Worm (Caenorhabditis elegans): Measurements from ENCODE around the gene slc-17.7.

Gene slc-17.7

ce11 chrV:9246260-9246659 is 20.0 kb downstream of the slc-17.7 start, which contains the start of gene aat-2:
TSS of gene aat-2 (minus strand) at chrV:9246360.
- TF ChIP-seq hlh-30 (tag; optimal IDR thresholded peaks at IDR 0.05; ENCODE audit: insufficient read depth): no peak
- peak in 1 of 2 experiments; percentile 30 for TF ChIP-seq unc-62 (GFP tag; optimal IDR thresholded peaks at IDR 0.05 in 1 of 2)
- TF ChIP-seq unc-62 (tag; optimal IDR thresholded peaks at IDR 0.05): no peak

ce11 chrV:9243171-9243996 is 22.9 kb downstream of the slc-17.7 start, which contains the start of gene glo-4:
TSS of gene glo-4 (minus strand) at chrV:9243221.
- TF ChIP-seq T20F7.1 (GFP tag; optimal IDR thresholded peaks at IDR 0.05): peak; percentile 70
- TF ChIP-seq dmd-6 (GFP tag; IDR thresholded peaks at IDR 0.05): peak; percentile 49
- TF ChIP-seq nhr-76 (tag; optimal IDR thresholded peaks at IDR 0.05): no peak
- peak; percentile 6 for TF ChIP-seq nhr-6 (tag; optimal IDR thresholded peaks at IDR 0.05)
- TF ChIP-seq duxl-1 (tag; optimal IDR thresholded peaks at IDR 0.05; ENCODE audit: poor library complexity): peak; percentile 15
- 0 out of 2 replicates have a peak, but pooled peaks have one; percentile 50 for TF ChIP-seq ctbp-1 (GFP tag; IDR thresholded peaks at IDR 0.05)
- TF ChIP-seq ceh-62 (tag; optimal IDR thresholded peaks at IDR 0.05): no peak
- peak; percentile 51 to 87 for TF ChIP-seq lsy-2 (tag; optimal IDR thresholded peaks at IDR 0.05)
- no peak for TF ChIP-seq lin-38 (GFP tag; IDR thresholded peaks at IDR 0.05)
- peak; percentile 78 for TF ChIP-seq hlh-11 (tag; optimal IDR thresholded peaks at IDR 0.05)
- TF ChIP-seq dve-1 (tag; optimal IDR thresholded peaks at IDR 0.05; ENCODE audit: insufficient read depth): peak; percentile 76
- TF ChIP-seq nhr-48 (tag; optimal IDR thresholded peaks at IDR 0.05): peak; percentile 52
- TF ChIP-seq rbr-2 (tag; optimal IDR thresholded peaks at IDR 0.05): peak; percentile 77
- TF ChIP-seq nhr-11 (tag; optimal IDR thresholded peaks at IDR 0.05): peak; percentile 40
- TF ChIP-seq nhr-28 (tag; optimal IDR thresholded peaks at IDR 0.05): peak; percentile 56
- TF ChIP-seq dpl-1 (GFP tag; optimal IDR thresholded peaks at IDR 0.05): peak; percentile 80
- TF ChIP-seq fkh-10 (GFP tag; optimal IDR thresholded peaks at IDR 0.05): peak; percentile 96
- no peak for TF ChIP-seq aly-2 (tag; optimal IDR thresholded peaks at IDR 0.05)
- no peak for TF ChIP-seq ztf-11 (tag; optimal IDR thresholded peaks at IDR 0.05)
- TF ChIP-seq gei-8 (GFP tag; optimal IDR thresholded peaks at IDR 0.05): no peak
- peak; percentile 66 for TF ChIP-seq pqm-1 (tag; optimal IDR thresholded peaks at IDR 0.05)
- no peak for TF ChIP-seq spr-1 (tag; optimal IDR thresholded peaks at IDR 0.05)
- peak; percentile 81 for TF ChIP-seq mes-2 (tag; optimal IDR thresholded peaks at IDR 0.05; ENCODE audit: poor library complexity, severe bottlenecking)
- peak; percentile 45; the same call in 1 of the 2 replicates for TF ChIP-seq hmg-1.1 (GFP tag; IDR thresholded peaks at IDR 0.05)
- TF ChIP-seq F37D6.2 (tag; optimal IDR thresholded peaks at IDR 0.05): peak; percentile 55
- peak; percentile 23 for TF ChIP-seq nhr-77 (tag; optimal IDR thresholded peaks at IDR 0.05)
- peak; percentile 85 for TF ChIP-seq mep-1 (tag; optimal IDR thresholded peaks at IDR 0.05)
- TF ChIP-seq lin-29 (GFP tag; IDR thresholded peaks at IDR 0.05): no peak
- TF ChIP-seq hlh-30 (tag; optimal IDR thresholded peaks at IDR 0.05; ENCODE audit: insufficient read depth): peak; percentile 55
- no peak for TF ChIP-seq jun-1 (tag; optimal IDR thresholded peaks at IDR 0.05)
- no peak for TF ChIP-seq daf-16 (GFP tag; optimal IDR thresholded peaks at IDR 0.05)
- peak; percentile 1 for TF ChIP-seq daf-16 (tag; optimal IDR thresholded peaks at IDR 0.05)
- TF ChIP-seq unc-62 (GFP tag; optimal IDR thresholded peaks at IDR 0.05 in 1 of 2): peak in 1 of 2 experiments; percentile 93
- no peak for TF ChIP-seq unc-62 (tag; optimal IDR thresholded peaks at IDR 0.05)
- peak; percentile 69 for TF ChIP-seq aha-1 (tag)
- no peak for TF ChIP-seq Y5F2A.4 (GFP tag; optimal IDR thresholded peaks at IDR 0.05)

ce11 chrV:9232296-9232695 is 34.0 kb downstream of the slc-17.7 start, which contains the start of gene F07C3.3:
TSS of gene F07C3.3 (minus strand) at chrV:9232396.
- no peak for TF ChIP-seq egl-43 (GFP tag; IDR thresholded peaks at IDR 0.05)
- no peak for TF ChIP-seq nhr-111 (GFP tag; optimal IDR thresholded peaks at IDR 0.05)
- no peak for TF ChIP-seq attf-4 (tag; optimal IDR thresholded peaks at IDR 0.05)

Data from whole organism, L4 larva.